Worm (Caenorhabditis elegans) whole organism, L2 larva: Measurements from ENCODE around the gene clec-214.

Experiments used
- C34F6.9 ChIP-seq: fragments of 150-350 bp; optimal IDR thresholded peaks from 2 replicates; lab custom pipeline; 2014; ENCODE audit warnings: missing biosample characterization, missing genetic modification characterization
- F13H6.1 ChIP-seq: sonication (generic microtip); optimal IDR thresholded peaks from 2 replicates; lab custom pipeline; 2016; ENCODE audit warnings: missing genetic modification characterization, missing compliant biosample characterization
- Y55F3AM.14 ChIP-seq: fragments of 200-800 bp; sonication (Bioruptor generic); optimal IDR thresholded peaks from 2 replicates; lab custom pipeline; 2018; ENCODE audit warnings: mild to moderate bottlenecking, missing genetic modification characterization, missing compliant biosample characterization
- aly-2 ChIP-seq: fragments of 150-350 bp; optimal IDR thresholded peaks from 2 replicates; lab custom pipeline; 2014; ENCODE audit warnings: missing biosample characterization, missing genetic modification characterization
- ama-1 ChIP-seq: fragments of 150-350 bp; optimal IDR thresholded peaks from 2 replicates; lab custom pipeline; 2018; ENCODE audit warnings: inconsistent platforms
- blmp-1 ChIP-seq: sonication (generic microtip); optimal IDR thresholded peaks from 2 replicates; lab custom pipeline; 2017; ENCODE audit warnings: missing genetic modification characterization, mild to moderate bottlenecking, missing compliant biosample characterization, antibody characterized with exemption, moderate library complexity; ENCODE audit not compliant: insufficient read depth
- crh-2 ChIP-seq: sonication (generic microtip); optimal IDR thresholded peaks from 2 replicates; lab custom pipeline; 2017; ENCODE audit warnings: missing biosample characterization, missing genetic modification characterization
- elt-1 ChIP-seq: fragments of 150-350 bp; optimal IDR thresholded peaks from 2 replicates; lab custom pipeline; 2014; ENCODE audit warnings: missing biosample characterization, missing genetic modification characterization
- fos-1 ChIP-seq: fragments of 150-350 bp; optimal IDR thresholded peaks from 2 replicates; lab custom pipeline; 2014; ENCODE audit warnings: missing biosample characterization, missing genetic modification characterization
- gmeb-1 ChIP-seq: fragments of 150-350 bp; optimal IDR thresholded peaks from 2 replicates; lab custom pipeline; 2014; ENCODE audit warnings: missing biosample characterization, missing genetic modification characterization
- lin-11 ChIP-seq: fragments of 150-350 bp; sonication (generic microtip); optimal IDR thresholded peaks from 2 replicates; lab custom pipeline; 2014; ENCODE audit warnings: missing biosample characterization, missing genetic modification characterization, inconsistent platforms, mixed read lengths
- lin-13 ChIP-seq: fragments of 150-350 bp; optimal IDR thresholded peaks from 2 replicates; lab custom pipeline; 2014; ENCODE audit warnings: missing biosample characterization, missing genetic modification reagents, missing genetic modification characterization
- lin-39 ChIP-seq: fragments of 150-350 bp; optimal IDR thresholded peaks from 2 replicates; lab custom pipeline; 2014; ENCODE audit warnings: missing biosample characterization, missing genetic modification reagents, missing genetic modification characterization
- lsy-2 ChIP-seq, 2 experiments: fragments of 150-350 bp in 1 of 2; sonication (generic microtip) in 1 of 2; optimal IDR thresholded peaks; 2 replicates each; lab custom pipeline; 2014 to 2017; ENCODE audit warnings: missing biosample characterization in 2 of 2, missing genetic modification characterization in 2 of 2
- mbf-1 ChIP-seq: sonication (generic microtip); optimal IDR thresholded peaks from 2 replicates; lab custom pipeline; 2017; ENCODE audit warnings: missing biosample characterization, missing genetic modification characterization
- mdl-1 ChIP-seq, 2 experiments: fragments of 150-350 bp in 1 of 2; sonication (generic microtip) in 1 of 2; optimal IDR thresholded peaks; 2 replicates each; lab custom pipeline; 2017; ENCODE audit warnings: missing biosample characterization in 2 of 2, missing genetic modification characterization in 2 of 2
- nhr-11 ChIP-seq: fragments of 150-350 bp; optimal IDR thresholded peaks from 2 replicates; lab custom pipeline; 2014; ENCODE audit warnings: missing biosample characterization, missing genetic modification characterization
- nhr-12 ChIP-seq: fragments of 150-350 bp; optimal IDR thresholded peaks from 2 replicates; lab custom pipeline; 2014; ENCODE audit warnings: missing biosample characterization, missing genetic modification characterization
- nhr-129 ChIP-seq: fragments of 150-350 bp; optimal IDR thresholded peaks from 2 replicates; lab custom pipeline; 2014; ENCODE audit warnings: missing biosample characterization, missing genetic modification characterization
- nhr-21 ChIP-seq: fragments of 150-350 bp; optimal IDR thresholded peaks from 2 replicates; lab custom pipeline; 2014; ENCODE audit warnings: missing biosample characterization, missing genetic modification characterization
- nhr-23 ChIP-seq: fragments of 150-350 bp; optimal IDR thresholded peaks from 2 replicates; lab custom pipeline; 2014; ENCODE audit warnings: missing biosample characterization, missing genetic modification reagents, missing genetic modification characterization
- nhr-237 ChIP-seq: fragments of 150-350 bp; optimal IDR thresholded peaks from 2 replicates; lab custom pipeline; 2014; ENCODE audit warnings: missing biosample characterization, missing genetic modification characterization
- nhr-25 ChIP-seq: fragments of 150-350 bp; sonication (generic microtip); optimal IDR thresholded peaks from 3 replicates; lab custom pipeline; 2014; ENCODE audit warnings: missing biosample characterization, missing genetic modification characterization
- nhr-6 ChIP-seq: fragments of 150-350 bp; optimal IDR thresholded peaks from 2 replicates; lab custom pipeline; 2014; ENCODE audit warnings: missing biosample characterization, missing genetic modification characterization
- nhr-77 ChIP-seq: fragments of 150-350 bp; optimal IDR thresholded peaks from 2 replicates; lab custom pipeline; 2014; ENCODE audit warnings: missing biosample characterization, missing genetic modification characterization
- peb-1 ChIP-seq: fragments of 150-350 bp; optimal IDR thresholded peaks from 2 replicates; lab custom pipeline; 2014; ENCODE audit warnings: missing biosample characterization, missing genetic modification characterization
- sma-9 ChIP-seq, 2 experiments: fragments of 150-350 bp in 1 of 2; sonication (generic microtip) in 1 of 2; optimal IDR thresholded peaks; 2 replicates each; lab custom pipeline; 2014 to 2016; ENCODE audit warnings: missing genetic modification characterization in 2 of 2, mild to moderate bottlenecking in 1 of 2, missing biosample characterization in 1 of 2, missing compliant biosample characterization in 1 of 2, missing genetic modification reagents in 1 of 2, moderate library complexity in 1 of 2
- snpc-4 ChIP-seq: fragments of 150-350 bp; optimal IDR thresholded peaks from 2 replicates; lab custom pipeline; 2014; ENCODE audit warnings: missing biosample characterization, missing genetic modification characterization
- unc-39 ChIP-seq: fragments of 150-350 bp; optimal IDR thresholded peaks from 2 replicates; lab custom pipeline; 2014; ENCODE audit warnings: missing biosample characterization, missing genetic modification characterization
- unc-55 ChIP-seq: fragments of 150-350 bp; sonication (generic microtip); optimal IDR thresholded peaks from 3 replicates; lab custom pipeline; 2014; ENCODE audit warnings: missing biosample characterization, missing genetic modification reagents, missing genetic modification characterization
- unc-62 ChIP-seq: fragments of 150-350 bp; optimal IDR thresholded peaks from 2 replicates; lab custom pipeline; 2014; ENCODE audit warnings: missing biosample characterization, missing genetic modification reagents, missing genetic modification characterization
- zag-1 ChIP-seq: fragments of 150-350 bp; optimal IDR thresholded peaks from 2 replicates; lab custom pipeline; 2014; ENCODE audit warnings: missing biosample characterization, missing genetic modification characterization
- ztf-1 ChIP-seq: fragments of 200-800 bp; sonication (Bioruptor generic); conservative IDR thresholded peaks from 2 replicates; pipeline ENCODE4 v1.3.6; 2022; ENCODE audit warnings: missing genetic modification characterization, missing compliant biosample characterization
- ztf-4 ChIP-seq: fragments of 150-350 bp; optimal IDR thresholded peaks from 2 replicates; lab custom pipeline; 2014; ENCODE audit warnings: missing biosample characterization, missing genetic modification characterization

The clec-214 gene

ce11 chrV:7637801-7638200 lies 27.6 kb downstream of the clec-214 start, which contains the start of gene clec-45:
Gene clec-45 (plus strand): TSS chrV:7638101.
- no peak for TF ChIP-seq elt-1 (tag; lab: Kevin White, UChicago)
- no peak for TF ChIP-seq crh-2 (tag; lab: Kevin White, UChicago)
- no peak for TF ChIP-seq nhr-12
- TF ChIP-seq ztf-4 (tag; lab: Kevin White, UChicago): no peak
- no peak for TF ChIP-seq sma-9 (GFP tag; optimal IDR thresholded peaks at IDR 0.05; lab: Kevin White, UChicago)
- TF ChIP-seq sma-9 (tag; optimal IDR thresholded peaks at IDR 0.05; lab: Kevin White, UChicago): no peak
- no peak for TF ChIP-seq Y55F3AM.14 (GFP tag; lab: Kevin White, UChicago)
- no peak for TF ChIP-seq nhr-129 (tag; lab: Kevin White, UChicago)
- TF ChIP-seq fos-1 (tag; lab: Kevin White, UChicago): no peak
- TF ChIP-seq unc-55 (GFP tag; lab: Kevin White, UChicago): no peak
- no peak for TF ChIP-seq ama-1 (lab: Kevin White, UChicago)
- TF ChIP-seq nhr-21 (tag; lab: Kevin White, UChicago): no peak
- TF ChIP-seq aly-2: no peak
- no peak for TF ChIP-seq gmeb-1
- TF ChIP-seq nhr-23 (tag; lab: Kevin White, UChicago): no peak
- no peak for TF ChIP-seq C34F6.9 (tag; lab: Kevin White, UChicago)
- TF ChIP-seq nhr-237: no peak
- TF ChIP-seq blmp-1 (tag; lab: Kevin White, UChicago): no peak
- no peak for TF ChIP-seq unc-62 (GFP tag; lab: Kevin White, UChicago)
- no peak for TF ChIP-seq mdl-1 (tag; optimal IDR thresholded peaks at IDR 0.05; lab: Kevin White, UChicago)

ce11 chrV:7639356-7639755 lies 29.2 kb downstream of the clec-214 start:
- TF ChIP-seq lin-11 (tag; lab: Kevin White, UChicago): no peak
- no peak for TF ChIP-seq lsy-2 (tag; optimal IDR thresholded peaks at IDR 0.05; lab: Kevin White, UChicago)
- no peak for TF ChIP-seq nhr-11 (tag; lab: Kevin White, UChicago)
- TF ChIP-seq F13H6.1: no peak
- TF ChIP-seq mbf-1 (tag; lab: Kevin White, UChicago): no peak
- no peak for TF ChIP-seq lin-13 (GFP tag; lab: Kevin White, UChicago)
- TF ChIP-seq nhr-77 (tag; lab: Kevin White, UChicago): no peak
- TF ChIP-seq lin-39 (tag; lab: Kevin White, UChicago): no peak
- TF ChIP-seq blmp-1 (tag; lab: Kevin White, UChicago): no peak
- no peak for TF ChIP-seq snpc-4 (tag; lab: Kevin White, UChicago)

ce11 chrV:7639787-7640186 lies 29.6 kb downstream of the clec-214 start, which contains the start of gene F07C4.10:
Gene F07C4.10 (minus strand): TSS chrV:7639887.
- no peak for TF ChIP-seq ztf-1
- no peak for TF ChIP-seq zag-1 (tag; lab: Kevin White, UChicago)
- no peak for TF ChIP-seq nhr-129 (tag; lab: Kevin White, UChicago)

- TF ChIP-seq ztf-1 (no peak), lin-39 (tag; lab: Kevin White, UChicago) (no peak), nhr-25 (tag; lab: Kevin White, UChicago) (no peak), nhr-6 (tag; lab: Kevin White, UChicago) (no peak), zag-1 (tag; lab: Kevin White, UChicago) (no peak)
These were observed 31.5 kb downstream of the clec-214 start for ce11 chrV:7641718-7642117.

ce11 chrV:7643416-7643815 lies 33.2 kb downstream of the clec-214 start, which contains the start of gene F07C4.11:
Gene F07C4.11 (minus strand): TSS chrV:7643516.
- TF ChIP-seq ztf-4 (tag; lab: Kevin White, UChicago): no peak
- TF ChIP-seq ztf-1: no peak
- no peak for TF ChIP-seq nhr-21 (tag; lab: Kevin White, UChicago)
- no peak for TF ChIP-seq peb-1 (tag; lab: Kevin White, UChicago)
- TF ChIP-seq unc-39 (tag; lab: Kevin White, UChicago): no peak
- no peak for TF ChIP-seq mbf-1 (tag; lab: Kevin White, UChicago)
- no peak for TF ChIP-seq nhr-12
- TF ChIP-seq, all 48 proteins: peak for 0
